Fruit fly (Drosophila melanogaster): ENCODE data around the gene CG14417.

Gene CG14417

dm6 chrX:2907105-2907694 lies 30.9 kb upstream of the CG14417 start:
- TF ChIP-seq gl (tag; optimal IDR thresholded peaks at IDR 0.05), result no peak
- peak; percentile 9 for TF ChIP-seq Pif1A (GFP tag; optimal IDR thresholded peaks at IDR 0.05)
- TF ChIP-seq CG32121 (GFP tag; IDR thresholded peaks at IDR 0.05), result no peak
- peak; percentile 16 for TF ChIP-seq CG14655 (GFP tag; optimal IDR thresholded peaks at IDR 0.05)
- no peak for TF ChIP-seq rn (GFP tag; IDR thresholded peaks at IDR 0.05)
- no peak for TF ChIP-seq CG15710 (tag; optimal IDR thresholded peaks at IDR 0.05)
- TF ChIP-seq Ets98B (GFP tag; IDR thresholded peaks at IDR 0.05), result 0 out of 2 replicates have a peak, but pooled peaks have one; percentile 18
- TF ChIP-seq CG12605 (GFP tag; IDR thresholded peaks at IDR 0.05), result no peak
- no peak for TF ChIP-seq CG10348 (GFP tag; IDR thresholded peaks at IDR 0.05)
- peak; percentile 41; the same call in 1 of the 3 replicates for TF ChIP-seq CG4496 (GFP tag; IDR thresholded peaks at IDR 0.05)
- TF ChIP-seq Snoo (tag; optimal IDR thresholded peaks at IDR 0.05), result no peak
- peak; percentile 7 for TF ChIP-seq CG9948 (tag; optimal IDR thresholded peaks at IDR 0.05)
- 0 out of 3 replicates have a peak, but pooled peaks have one; percentile 27 for TF ChIP-seq fd96Ca (GFP tag; IDR thresholded peaks at IDR 0.05)
- TF ChIP-seq EcR (GFP tag; optimal IDR thresholded peaks at IDR 0.05), result no peak
- TF ChIP-seq CG8301 (tag; optimal IDR thresholded peaks at IDR 0.05), result no peak
- peak; percentile 15 for TF ChIP-seq CG34367 (tag; optimal IDR thresholded peaks at IDR 0.05)
- TF ChIP-seq CG8159 (tag; optimal IDR thresholded peaks at IDR 0.05), result peak; percentile 20
- TF ChIP-seq D1 (tag; optimal IDR thresholded peaks at IDR 0.05), result no peak
- TF ChIP-seq Pif1B (GFP tag; optimal IDR thresholded peaks at IDR 0.05), result no peak
- peak; percentile 14 for TF ChIP-seq CG17806 (tag; optimal IDR thresholded peaks at IDR 0.05)
- no peak for TF ChIP-seq CG13204 (GFP tag; optimal IDR thresholded peaks at IDR 0.05)

DNA sequence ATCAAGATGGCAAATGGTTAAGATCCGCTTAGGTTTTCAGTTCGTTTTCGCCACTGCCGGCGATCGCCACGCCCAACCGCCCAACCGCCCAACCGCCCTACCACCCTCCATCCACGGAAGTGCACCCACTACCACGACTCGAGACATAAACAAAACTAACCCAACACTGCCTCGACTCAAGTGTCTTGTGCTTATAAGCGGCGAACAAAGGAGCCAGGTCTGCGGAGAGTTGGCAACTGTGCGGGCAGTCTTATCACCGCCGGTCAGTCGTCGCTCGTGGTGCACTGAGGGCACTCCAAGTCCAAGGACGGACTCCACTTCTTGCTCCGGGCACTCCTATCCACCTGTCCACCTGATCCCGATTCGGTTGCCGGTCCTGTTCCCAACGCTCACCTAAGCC lies 14.1 kb upstream of the CG14417 start, which contains the start of gene CG3526:
Gene CG3526 (plus strand): TSS at position 301 of the 400 bp plus-strand sequence.
- TF ChIP-seq EcR (GFP tag; optimal IDR thresholded peaks at IDR 0.05) (no peak), CG9948 (tag; optimal IDR thresholded peaks at IDR 0.05) (no peak), CG14655 (GFP tag; optimal IDR thresholded peaks at IDR 0.05) (no peak), gl (tag; optimal IDR thresholded peaks at IDR 0.05) (no peak), Pif1A (GFP tag; optimal IDR thresholded peaks at IDR 0.05) (no peak), rn (GFP tag; IDR thresholded peaks at IDR 0.05) (no peak), D1 (tag; optimal IDR thresholded peaks at IDR 0.05) (no peak), CG12605 (GFP tag; IDR thresholded peaks at IDR 0.05) (no peak), CG13204 (GFP tag; optimal IDR thresholded peaks at IDR 0.05) (no peak), CG8159 (tag; optimal IDR thresholded peaks at IDR 0.05) (no peak), CG17806 (tag; optimal IDR thresholded peaks at IDR 0.05) (no peak), Snoo (tag; optimal IDR thresholded peaks at IDR 0.05) (no peak)

DNA sequence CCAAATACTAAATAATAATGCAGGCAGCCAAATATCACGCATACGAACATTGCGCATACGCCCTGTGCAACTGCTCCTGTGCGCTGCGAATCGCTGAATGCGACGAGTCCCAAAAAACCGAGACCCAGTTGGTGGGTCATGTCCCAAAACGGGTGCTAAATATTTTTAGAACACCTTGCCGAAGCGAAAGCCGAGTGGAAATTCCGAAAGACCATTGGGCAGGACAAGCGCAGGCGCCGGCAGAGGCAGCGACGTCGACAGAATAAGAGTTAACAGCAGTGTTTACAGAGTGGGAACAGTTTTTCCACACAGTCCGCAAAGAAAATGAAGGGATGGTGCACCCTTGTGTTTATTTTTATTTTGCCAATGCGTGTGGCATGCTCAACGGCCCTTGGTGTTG lies 11.9 kb upstream of the CG14417 start:
- no peak for TF ChIP-seq CG34367 (tag; optimal IDR thresholded peaks at IDR 0.05)
- no peak for TF ChIP-seq CG14655 (GFP tag; optimal IDR thresholded peaks at IDR 0.05)
- TF ChIP-seq CG17806 (tag; optimal IDR thresholded peaks at IDR 0.05), result no peak

- TF ChIP-seq Snoo (tag; optimal IDR thresholded peaks at IDR 0.05), result no peak
- no peak for TF ChIP-seq CG8301 (tag; optimal IDR thresholded peaks at IDR 0.05)
- no peak for TF ChIP-seq CG4496 (GFP tag; IDR thresholded peaks at IDR 0.05)
- TF ChIP-seq Pif1B (GFP tag; optimal IDR thresholded peaks at IDR 0.05), result no peak
- no peak for TF ChIP-seq CG9948 (tag; optimal IDR thresholded peaks at IDR 0.05)
These were observed 9.5 kb upstream of the CG14417 start, which contains the start of gene CG14419 for dm6 chrX:2885814-2886213. CG14419 (minus strand) TSS chrX:2885914.

dm6 chrX:2883561-2883960 lies 7.2 kb upstream of the CG14417 start, which contains the start of gene CG14418:
CG14418 (minus strand) TSS chrX:2883661.
- TF ChIP-seq Ets98B (GFP tag; IDR thresholded peaks at IDR 0.05) (no peak), fd96Ca (GFP tag; IDR thresholded peaks at IDR 0.05) (no peak), D1 (tag; optimal IDR thresholded peaks at IDR 0.05) (no peak), CG4496 (GFP tag; IDR thresholded peaks at IDR 0.05) (no peak), CG10348 (GFP tag; IDR thresholded peaks at IDR 0.05) (no peak), CG13204 (GFP tag; optimal IDR thresholded peaks at IDR 0.05) (no peak), CG8301 (tag; optimal IDR thresholded peaks at IDR 0.05) (no peak), CG32121 (GFP tag; IDR thresholded peaks at IDR 0.05) (no peak), CG15710 (tag; optimal IDR thresholded peaks at IDR 0.05) (no peak), rn (GFP tag; IDR thresholded peaks at IDR 0.05) (no peak), CG34367 (tag; optimal IDR thresholded peaks at IDR 0.05) (no peak), CG12605 (GFP tag; IDR thresholded peaks at IDR 0.05) (no peak), Pif1B (GFP tag; optimal IDR thresholded peaks at IDR 0.05) (no peak), CG14655 (GFP tag; optimal IDR thresholded peaks at IDR 0.05) (no peak), Pif1A (GFP tag; optimal IDR thresholded peaks at IDR 0.05) (no peak), CG17806 (tag; optimal IDR thresholded peaks at IDR 0.05) (no peak), gl (tag; optimal IDR thresholded peaks at IDR 0.05) (no peak), CG9948 (tag; optimal IDR thresholded peaks at IDR 0.05) (no peak), EcR (GFP tag; optimal IDR thresholded peaks at IDR 0.05) (no peak)

- TF ChIP-seq CG32121 (GFP tag; IDR thresholded peaks at IDR 0.05), result no peak
- TF ChIP-seq Pif1B (GFP tag; optimal IDR thresholded peaks at IDR 0.05), result no peak
- no peak for TF ChIP-seq EcR (GFP tag; optimal IDR thresholded peaks at IDR 0.05)
- TF ChIP-seq rn (GFP tag; IDR thresholded peaks at IDR 0.05), result no peak
- TF ChIP-seq CG8159 (tag; optimal IDR thresholded peaks at IDR 0.05), result no peak
- no peak for TF ChIP-seq CG10348 (GFP tag; IDR thresholded peaks at IDR 0.05)
- TF ChIP-seq CG8301 (tag; optimal IDR thresholded peaks at IDR 0.05), result no peak
- TF ChIP-seq Ets98B (GFP tag; IDR thresholded peaks at IDR 0.05), result no peak
- TF ChIP-seq Pif1A (GFP tag; optimal IDR thresholded peaks at IDR 0.05), result no peak
- no peak for TF ChIP-seq CG14655 (GFP tag; optimal IDR thresholded peaks at IDR 0.05)
- no peak for TF ChIP-seq CG34367 (tag; optimal IDR thresholded peaks at IDR 0.05)
- no peak for TF ChIP-seq Snoo (tag; optimal IDR thresholded peaks at IDR 0.05)
- no peak for TF ChIP-seq D1 (tag; optimal IDR thresholded peaks at IDR 0.05)
- TF ChIP-seq CG13204 (GFP tag; optimal IDR thresholded peaks at IDR 0.05), result no peak
These were observed 6.2 kb upstream of the CG14417 start for dm6 chrX:2882516-2882915.

All from whole organism, pupa.